Fruit fly (Drosophila melanogaster) whole organism, prepupa: Measurements from ENCODE around the gene Alp11.
A peak's percentile ranks its signal among the peaks of the same experiment; 100 is the strongest.

Experiments
- CG10631 ChIP-seq: fragments of 200-800 bp; sonication (Bioruptor generic); optimal IDR thresholded peaks from 2 replicates; lab custom pipeline; 2016; ENCODE audit warnings: missing biosample characterization, missing genetic modification characterization
- CG10669 ChIP-seq: fragments of 200-800 bp; sonication (Bioruptor generic); optimal IDR thresholded peaks from 3 replicates; lab custom pipeline; 2018; ENCODE audit warnings: missing biosample characterization, mild to moderate bottlenecking, missing genetic modification characterization, moderate library complexity
- CG11294 ChIP-seq: fragments of 200-800 bp; sonication (Bioruptor generic); IDR thresholded peaks from 2 replicates; pipeline ENCODE4 v1.3.6; 2022; ENCODE audit warnings: missing biosample characterization, missing genetic modification characterization
- CG1621 ChIP-seq: fragments of 200-800 bp; sonication (Bioruptor generic); optimal IDR thresholded peaks from 3 replicates; lab custom pipeline; 2018; ENCODE audit warnings: missing biosample characterization, mild to moderate bottlenecking, missing genetic modification characterization
- CG3032 ChIP-seq: fragments of 200-800 bp; optimal IDR thresholded peaks from 2 replicates; lab custom pipeline; 2019; ENCODE audit warnings: missing biosample characterization, mild to moderate bottlenecking, missing genetic modification characterization, moderate library complexity
- CG32006 ChIP-seq: fragments of 200-800 bp; sonication (Bioruptor generic); optimal IDR thresholded peaks from 3 replicates; lab custom pipeline; 2017; ENCODE audit warnings: missing biosample characterization, mild to moderate bottlenecking, missing genetic modification characterization
- CG34406 ChIP-seq: fragments of 200-800 bp; sonication (Bioruptor generic); optimal IDR thresholded peaks from 3 replicates; lab custom pipeline; 2016; ENCODE audit warnings: missing biosample characterization, missing genetic modification characterization
- CG3919 ChIP-seq: fragments of 200-800 bp; sonication (Bioruptor generic); optimal IDR thresholded peaks from 3 replicates; lab custom pipeline; 2016; ENCODE audit warnings: missing biosample characterization, missing genetic modification characterization
- CG6163 ChIP-seq: fragments of 200-800 bp; sonication (Bioruptor generic); IDR thresholded peaks from 3 replicates; pipeline ENCODE4 v1.3.6; 2022; ENCODE audit warnings: missing biosample characterization, missing genetic modification characterization
- CG6276 ChIP-seq: fragments of 200-800 bp; sonication (Bioruptor generic); optimal IDR thresholded peaks from 2 replicates; lab custom pipeline; 2017; ENCODE audit warnings: missing biosample characterization, mild to moderate bottlenecking, missing genetic modification characterization
- CG6792 ChIP-seq: fragments of 200-800 bp; sonication (Bioruptor generic); optimal IDR thresholded peaks from 3 replicates; lab custom pipeline; 2016; ENCODE audit warnings: missing biosample characterization, missing genetic modification characterization
- CG6854 ChIP-seq: fragments of 200-800 bp; sonication (Bioruptor generic); optimal IDR thresholded peaks from 2 replicates; lab custom pipeline; 2017; ENCODE audit warnings: missing biosample characterization, mild to moderate bottlenecking, missing genetic modification characterization
- CG8119 ChIP-seq: fragments of 200-800 bp; sonication (Bioruptor generic); IDR thresholded peaks from 3 replicates; pipeline ENCODE4 v1.3.6; 2022; ENCODE audit warnings: missing biosample characterization, missing genetic modification characterization
- CG8319 ChIP-seq: fragments of 200-800 bp; sonication (Bioruptor generic); optimal IDR thresholded peaks from 3 replicates; lab custom pipeline; 2016; ENCODE audit warnings: missing biosample characterization, missing genetic modification characterization
- CG8632 ChIP-seq: fragments of 200-800 bp; sonication (Bioruptor generic); optimal IDR thresholded peaks from 3 replicates; lab custom pipeline; 2016; ENCODE audit warnings: missing biosample characterization, missing genetic modification characterization
- CG9139 ChIP-seq: fragments of 200-800 bp; sonication (Bioruptor generic); optimal IDR thresholded peaks from 3 replicates; lab custom pipeline; 2017; ENCODE audit warnings: missing biosample characterization, mild to moderate bottlenecking, missing genetic modification characterization
- Eip78C ChIP-seq: fragments of 200-800 bp; sonication (Bioruptor generic); peaks from one replicate; lab custom pipeline; 2016; ENCODE audit warnings: missing biosample characterization, missing genetic modification characterization
- Eip93F ChIP-seq: fragments of 200-800 bp; sonication (Bioruptor generic); optimal IDR thresholded peaks from 2 replicates; lab custom pipeline; 2016; ENCODE audit warnings: missing biosample characterization, mild to moderate bottlenecking, missing genetic modification characterization
- Ets96B ChIP-seq: fragments of 200-800 bp; optimal IDR thresholded peaks from 2 replicates; lab custom pipeline; 2019; ENCODE audit warnings: missing biosample characterization, mild to moderate bottlenecking, missing genetic modification characterization, moderate library complexity
- Gug ChIP-seq: fragments of 200-800 bp; sonication (Bioruptor generic); IDR thresholded peaks from 2 replicates; pipeline ENCODE4 v1.3.6; 2022; ENCODE audit warnings: missing biosample characterization, missing genetic modification characterization
- Met ChIP-seq: fragments of 200-800 bp; sonication (Bioruptor generic); optimal IDR thresholded peaks from 3 replicates; lab custom pipeline; 2016; ENCODE audit warnings: missing biosample characterization, missing genetic modification characterization
- Sox102F ChIP-seq: fragments of 200-800 bp; sonication (Bioruptor generic); optimal IDR thresholded peaks from 2 replicates; lab custom pipeline; 2016; ENCODE audit warnings: missing biosample characterization, mild to moderate bottlenecking, missing genetic modification characterization
- Sox14 ChIP-seq: fragments of 200-800 bp; sonication (Bioruptor generic); optimal IDR thresholded peaks from 3 replicates; lab custom pipeline; 2016; ENCODE audit warnings: missing biosample characterization, missing genetic modification characterization
- Sox15 ChIP-seq: fragments of 200-800 bp; sonication (Bioruptor generic); optimal IDR thresholded peaks from 3 replicates; lab custom pipeline; 2016; ENCODE audit warnings: missing biosample characterization, missing genetic modification characterization
- achi ChIP-seq: fragments of 200-800 bp; sonication (Bioruptor generic); optimal IDR thresholded peaks from 3 replicates; lab custom pipeline; 2016; ENCODE audit warnings: missing biosample characterization, missing genetic modification characterization
- dac ChIP-seq: fragments of 200-800 bp; sonication (Bioruptor generic); optimal IDR thresholded peaks from 2 replicates; lab custom pipeline; 2017; ENCODE audit warnings: missing biosample characterization, mild to moderate bottlenecking, missing genetic modification characterization
- dsx ChIP-seq: fragments of 200-800 bp; optimal IDR thresholded peaks from 3 replicates; lab custom pipeline; 2019; ENCODE audit warnings: missing biosample characterization, mild to moderate bottlenecking, missing genetic modification characterization, moderate library complexity; ENCODE audit not compliant: poor library complexity, severe bottlenecking
- esn ChIP-seq: fragments of 200-800 bp; sonication (Bioruptor generic); optimal IDR thresholded peaks from 2 replicates; lab custom pipeline; 2016; ENCODE audit warnings: missing biosample characterization, mild to moderate bottlenecking, missing genetic modification characterization, moderate library complexity
- fd59A ChIP-seq: fragments of 200-800 bp; sonication (Bioruptor generic); optimal IDR thresholded peaks from 2 replicates; lab custom pipeline; 2017; ENCODE audit warnings: missing biosample characterization, mild to moderate bottlenecking, missing genetic modification characterization, missing genetic modification reagents
- fkh ChIP-seq: fragments of 200-800 bp; sonication (Bioruptor generic); optimal IDR thresholded peaks from 3 replicates; lab custom pipeline; 2017; ENCODE audit warnings: missing biosample characterization, mild to moderate bottlenecking, missing genetic modification characterization, moderate library complexity
- pdm3 ChIP-seq: fragments of 200-800 bp; sonication (Bioruptor generic); optimal IDR thresholded peaks from 3 replicates; lab custom pipeline; 2016; ENCODE audit warnings: missing biosample characterization, missing genetic modification characterization
- spab ChIP-seq: fragments of 200-800 bp; sonication (Bioruptor generic); optimal IDR thresholded peaks from 2 replicates; lab custom pipeline; 2017; ENCODE audit warnings: missing biosample characterization, mild to moderate bottlenecking, missing genetic modification characterization, missing genetic modification reagents
- ss ChIP-seq, 2 experiments: fragments of 200-800 bp; sonication (Bioruptor generic); optimal IDR thresholded peaks; 2 replicates in 1 of 2; 3 replicates in 1 of 2; lab custom pipeline; 2017 to 2018; ENCODE audit warnings: mild to moderate bottlenecking in 2 of 2, missing biosample characterization in 2 of 2, missing genetic modification characterization in 2 of 2, moderate library complexity in 1 of 2
- svp ChIP-seq: fragments of 200-800 bp; sonication (Bioruptor generic); peaks from one replicate; lab custom pipeline; 2016; ENCODE audit warnings: missing biosample characterization, missing genetic modification characterization
- topi ChIP-seq: fragments of 200-800 bp; sonication (Bioruptor generic); optimal IDR thresholded peaks from 3 replicates; lab custom pipeline; 2016; ENCODE audit warnings: missing biosample characterization, missing genetic modification characterization
- vri ChIP-seq: fragments of 200-800 bp; sonication (Bioruptor generic); optimal IDR thresholded peaks from 3 replicates; lab custom pipeline; 2016; ENCODE audit warnings: missing biosample characterization, mild to moderate bottlenecking, missing genetic modification characterization

Alp11 gene

dm6 chrX:15568353-15568982, 19.1 kb upstream of the Alp11 start:
- TF ChIP-seq Ets96B (tag; lab: Kevin White, UChicago): peak; percentile 21
- TF ChIP-seq fd59A (GFP tag; lab: Kevin White, UChicago): no peak
- no peak for TF ChIP-seq CG32006
- peak; percentile 79 for TF ChIP-seq Eip78C (GFP tag; lab: Kevin White, UChicago)
- no peak for TF ChIP-seq Gug (GFP tag; lab: Robert Waterston, UW)
- peak; percentile 63 for TF ChIP-seq fkh
- TF ChIP-seq esn (GFP tag; lab: Kevin White, UChicago): peak; percentile 34
- TF ChIP-seq ss (GFP tag; optimal IDR thresholded peaks at IDR 0.05; lab: Kevin White, UChicago): peak in 1 of 2 experiments; percentile 53
- no peak for TF ChIP-seq CG11294
- TF ChIP-seq dac: no peak
- no peak for TF ChIP-seq Sox102F (GFP tag; lab: Kevin White, UChicago)
- peak; percentile 69 for TF ChIP-seq Eip93F
- TF ChIP-seq dsx (GFP tag; lab: Kevin White, UChicago): peak; percentile 12
- TF ChIP-seq vri: peak; percentile 26
- TF ChIP-seq Sox14: peak; percentile 4
- TF ChIP-seq Sox15 (GFP tag; lab: Kevin White, UChicago): no peak
- TF ChIP-seq CG10631 (GFP tag; lab: Kevin White, UChicago): peak; percentile 12
- TF ChIP-seq CG6163: no peak
- TF ChIP-seq spab: no peak
- TF ChIP-seq CG1621 (tag; lab: Kevin White, UChicago): no peak
- peak; percentile 41 for TF ChIP-seq CG8632
- no peak for TF ChIP-seq CG8119
- peak; percentile 80 for TF ChIP-seq svp (GFP tag; lab: Kevin White, UChicago)
- peak; percentile 37 for TF ChIP-seq CG6854 (GFP tag; lab: Kevin White, UChicago)
- peak; percentile 13 for TF ChIP-seq CG3032 (tag; lab: Kevin White, UChicago)

dm6 chrX:15568983-15569370, 18.6 kb upstream of the Alp11 start, which contains the start of gene CG7860:
CG7860 (plus strand) TSS chrX:15568993.
- TF ChIP-seq fkh (no peak), esn (GFP tag; lab: Kevin White, UChicago) (peak; percentile 19), CG1621 (tag; lab: Kevin White, UChicago) (peak; percentile 39), Met (GFP tag; lab: Kevin White, UChicago) (no peak), CG10669 (GFP tag; lab: Kevin White, UChicago) (no peak), ss (GFP tag; optimal IDR thresholded peaks at IDR 0.05; lab: Kevin White, UChicago) (peak; percentile 19 to 37), Sox14 (peak; percentile 79), CG6792 (GFP tag; lab: Kevin White, UChicago) (no peak), CG34406 (GFP tag; lab: Kevin White, UChicago) (peak; percentile 30), CG8632 (no peak), topi (GFP tag; lab: Kevin White, UChicago) (peak; percentile 6), CG9139 (peak; percentile 10), pdm3 (GFP tag; lab: Kevin White, UChicago) (no peak), CG8319 (no peak), CG6163 (peak; percentile 55; the same call in 2 of the 3 replicates), CG3919 (GFP tag; lab: Kevin White, UChicago) (peak; percentile 20), Ets96B (tag; lab: Kevin White, UChicago) (no peak), Eip78C (GFP tag; lab: Kevin White, UChicago) (peak; percentile 73)
- TF ChIP-seq, all 60 proteins: peak for 10

- TF ChIP-seq svp (GFP tag; lab: Kevin White, UChicago): no peak
- TF ChIP-seq fkh: peak; percentile 45
- no peak for TF ChIP-seq CG3032 (tag; lab: Kevin White, UChicago)
- TF ChIP-seq achi (GFP tag; lab: Kevin White, UChicago): no peak
- TF ChIP-seq pdm3 (GFP tag; lab: Kevin White, UChicago): no peak
- no peak for TF ChIP-seq CG6276
- peak; percentile 64 for TF ChIP-seq Eip78C (GFP tag; lab: Kevin White, UChicago)
- TF ChIP-seq CG34406 (GFP tag; lab: Kevin White, UChicago): no peak
These were observed 15.6 kb upstream of the Alp11 start, which contains the start of gene CG15643 for dm6 chrX:15571939-15572338. CG15643 (minus strand) TSS chrX:15572149.
